In the genomic region with DNA sequence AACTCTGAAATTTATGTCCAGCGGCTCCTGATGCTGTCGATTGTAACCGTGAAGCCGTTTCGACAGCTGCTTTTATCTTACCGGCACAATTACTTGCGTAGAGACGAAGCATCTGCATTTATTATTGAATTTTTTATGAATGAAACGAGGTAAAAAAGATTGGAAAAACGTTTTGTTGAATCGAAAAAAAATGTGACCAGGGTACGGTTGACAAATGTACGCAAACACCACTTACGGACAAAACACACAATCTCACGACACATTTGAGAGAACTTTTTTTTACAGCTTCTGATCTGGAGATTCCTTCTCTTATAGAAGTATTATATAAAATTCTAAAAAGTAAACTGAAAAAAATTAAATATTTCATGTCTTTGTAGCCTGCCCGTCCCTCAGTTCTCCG, we compare ENCODE assay signal across 4 worm cellular contexts.
TF ChIP-seq lines count a peak whose summit lies in the region.

A gene (minus strand): TSS at position 141 of the 400 bp plus-strand sequence.
A gene (plus strand): TSS at position 284 of the 400 bp plus-strand sequence.

TF ChIP-seq in whole organism, L1 larva, 84 proteins besides CTCF, POLR2A, EP300 and RAD21 (continued from another document and continues in another):
- no peak for TF ChIP-seq aly-2 (tag; optimal IDR thresholded peaks at IDR 0.05; lab: Kevin White, UChicago)
- no peak for TF ChIP-seq C34B4.2 (tag; optimal IDR thresholded peaks at IDR 0.05; lab: Kevin White, UChicago)
- TF ChIP-seq pqm-1 (tag; optimal IDR thresholded peaks at IDR 0.05; lab: Kevin White, UChicago): no peak
- no peak for TF ChIP-seq nhr-90 (tag; optimal IDR thresholded peaks at IDR 0.05; lab: Kevin White, UChicago; ENCODE audit: poor library complexity)
- TF ChIP-seq lin-14 (GFP tag; optimal IDR thresholded peaks at IDR 0.05; lab: Kevin White, UChicago): no peak
- peak; percentile 83 for TF ChIP-seq F16B12.6 (tag; optimal IDR thresholded peaks at IDR 0.05; lab: Kevin White, UChicago)
- TF ChIP-seq unc-86 (tag; optimal IDR thresholded peaks at IDR 0.05; lab: Kevin White, UChicago): no peak
- TF ChIP-seq hlh-4 (tag; optimal IDR thresholded peaks at IDR 0.05; lab: Kevin White, UChicago): no peak
- TF ChIP-seq elt-2 (tag; optimal IDR thresholded peaks at IDR 0.05; lab: Kevin White, UChicago): no peak
- no peak for TF ChIP-seq grh-1 (GFP tag; IDR thresholded peaks at IDR 0.05; lab: Robert Waterston, UW)
- TF ChIP-seq nhr-12 (tag; optimal IDR thresholded peaks at IDR 0.05; lab: Kevin White, UChicago): no peak
- TF ChIP-seq efl-1 (optimal IDR thresholded peaks at IDR 0.05; lab: Kevin White, UChicago): peak; percentile 49 to 65
- peak; percentile 69 to 85 for TF ChIP-seq efl-1 (GFP tag; optimal IDR thresholded peaks at IDR 0.05 in 1 of 2; lab: Kevin White, UChicago)
- TF ChIP-seq ceh-88 (GFP tag; IDR thresholded peaks at IDR 0.05; lab: Robert Waterston, UW): no peak
- peak; percentile 91 to 98 for TF ChIP-seq lsy-2 (tag; optimal IDR thresholded peaks at IDR 0.05; lab: Kevin White, UChicago)
- TF ChIP-seq nhr-20 (tag; optimal IDR thresholded peaks at IDR 0.05; lab: Kevin White, UChicago): no peak
- TF ChIP-seq aha-1 (tag; optimal IDR thresholded peaks at IDR 0.05; lab: Kevin White, UChicago): no peak
- no peak for TF ChIP-seq alr-1 (tag; optimal IDR thresholded peaks at IDR 0.05; lab: Kevin White, UChicago; ENCODE audit: borderline replicate concordance)
- TF ChIP-seq lin-13 (GFP tag; optimal IDR thresholded peaks at IDR 0.05; lab: Kevin White, UChicago): no peak
- peak; percentile 10 for TF ChIP-seq rnt-1 (tag; optimal IDR thresholded peaks at IDR 0.05; lab: Kevin White, UChicago)
- no peak for TF ChIP-seq dsc-1 (tag; optimal IDR thresholded peaks at IDR 0.05; lab: Kevin White, UChicago)
- TF ChIP-seq C04F5.9 (tag; optimal IDR thresholded peaks at IDR 0.05; lab: Kevin White, UChicago): peak; percentile 27
- peak; percentile 22 for TF ChIP-seq irx-1 (tag; optimal IDR thresholded peaks at IDR 0.05; lab: Kevin White, UChicago)
- peak in 1 of 6 experiments; percentile 25 for TF ChIP-seq elt-3 (tag; optimal IDR thresholded peaks at IDR 0.05; lab: Kevin White, UChicago)
- TF ChIP-seq nhr-84 (tag; optimal IDR thresholded peaks at IDR 0.05; lab: Kevin White, UChicago): no peak
- TF ChIP-seq snu-23 (GFP tag; optimal IDR thresholded peaks at IDR 0.05; lab: Kevin White, UChicago): peak; percentile 45
- TF ChIP-seq egl-13 (tag; optimal IDR thresholded peaks at IDR 0.05; lab: Kevin White, UChicago): no peak
- peak; percentile 55 for TF ChIP-seq unc-130 (tag; optimal IDR thresholded peaks at IDR 0.05; lab: Kevin White, UChicago)
- TF ChIP-seq blmp-1 (tag; optimal IDR thresholded peaks at IDR 0.05; lab: Kevin White, UChicago): peak; percentile 14
- peak; percentile 24 for TF ChIP-seq nhr-71 (tag; optimal IDR thresholded peaks at IDR 0.05; lab: Kevin White, UChicago)
- TF ChIP-seq dpl-1 (GFP tag; optimal IDR thresholded peaks at IDR 0.05; lab: Kevin White, UChicago): peak; percentile 43 to 65 (median 45)
- TF ChIP-seq hpl-2 (GFP tag; optimal IDR thresholded peaks at IDR 0.05; lab: Kevin White, UChicago): no peak

TF ChIP-seq in whole organism, L2 larva, 48 proteins besides CTCF, POLR2A, EP300 and RAD21 (continued from another document):
- TF ChIP-seq C34F6.9 (tag; optimal IDR thresholded peaks at IDR 0.05; lab: Kevin White, UChicago): peak; percentile 31
- no peak for TF ChIP-seq lin-11 (tag; optimal IDR thresholded peaks at IDR 0.05; lab: Kevin White, UChicago)
- TF ChIP-seq nhr-25 (tag; optimal IDR thresholded peaks at IDR 0.05; lab: Kevin White, UChicago): no peak
- no peak for TF ChIP-seq peb-1 (tag; optimal IDR thresholded peaks at IDR 0.05; lab: Kevin White, UChicago)
- no peak for TF ChIP-seq mab-5 (tag; optimal IDR thresholded peaks at IDR 0.05; lab: Kevin White, UChicago)
- TF ChIP-seq ceh-82 (tag; optimal IDR thresholded peaks at IDR 0.05; lab: Kevin White, UChicago): no peak
- TF ChIP-seq nhr-23 (tag; optimal IDR thresholded peaks at IDR 0.05; lab: Kevin White, UChicago): no peak
- no peak for TF ChIP-seq unc-62 (GFP tag; optimal IDR thresholded peaks at IDR 0.05; lab: Kevin White, UChicago)
- TF ChIP-seq nhr-10 (tag; optimal IDR thresholded peaks at IDR 0.05; lab: Kevin White, UChicago): no peak
- no peak for TF ChIP-seq ZK546.5 (tag; optimal IDR thresholded peaks at IDR 0.05; lab: Kevin White, UChicago)

TF ChIP-seq in whole organism, late embryonic, 69 proteins besides CTCF, POLR2A, EP300 and RAD21 (continued from another document):
- TF ChIP-seq ttx-3 (tag; optimal IDR thresholded peaks at IDR 0.05; lab: Kevin White, UChicago) (no peak), fkh-6 (tag; optimal IDR thresholded peaks at IDR 0.05; lab: Kevin White, UChicago) (no peak), ceh-48 (tag; optimal IDR thresholded peaks at IDR 0.05; lab: Kevin White, UChicago) (no peak)

TF ChIP-seq in whole organism, mixed stage, embryonic, 35 proteins besides CTCF, POLR2A, EP300 and RAD21 (continued from another document):
- TF ChIP-seq mep-1 (tag; optimal IDR thresholded peaks at IDR 0.05; lab: Kevin White, UChicago): no peak
- peak; percentile 95 for TF ChIP-seq lsy-2 (tag; optimal IDR thresholded peaks at IDR 0.05; lab: Kevin White, UChicago)
